Worm (Caenorhabditis elegans): ENCODE measurements around the gene gst-26.

- TF ChIP-seq dmd-4 (tag; optimal IDR thresholded peaks at IDR 0.05; ENCODE audit: borderline replicate concordance) = no peak
- no peak for TF ChIP-seq mec-3 (tag; optimal IDR thresholded peaks at IDR 0.05; ENCODE audit: borderline replicate concordance)
- no peak for TF ChIP-seq pqm-1 (tag; optimal IDR thresholded peaks at IDR 0.05)
- TF ChIP-seq pha-4 (tag; optimal IDR thresholded peaks at IDR 0.05) = no peak
- no peak for TF ChIP-seq unc-42 (tag; optimal IDR thresholded peaks at IDR 0.05)
- TF ChIP-seq pag-3 (tag; optimal IDR thresholded peaks at IDR 0.05; ENCODE audit: borderline replicate concordance) = no peak
- no peak for TF ChIP-seq elt-4 (tag; optimal IDR thresholded peaks at IDR 0.05)
- TF ChIP-seq sox-4 (tag; optimal IDR thresholded peaks at IDR 0.05) = no peak
These were observed 41.0 kb upstream of the gst-26 start for ce11 chrII:15205346-15205745.
